Worm (Caenorhabditis elegans) whole organism, mixed stage, embryonic: ENCODE measurements around the gene lelo-4.

Experiments
- M03D4.4 ChIP-seq: sonication (generic microtip); optimal IDR thresholded peaks from 2 replicates; lab custom pipeline; 2017; ENCODE audit warnings: mild to moderate bottlenecking, missing genetic modification characterization, missing compliant biosample characterization
- bed-3 ChIP-seq: fragments of 200-800 bp; sonication (Bioruptor generic); optimal IDR thresholded peaks from 3 replicates; lab custom pipeline; 2018; ENCODE audit warnings: mild to moderate bottlenecking, missing genetic modification characterization, moderate library complexity, missing compliant biosample characterization
- blmp-1 ChIP-seq: fragments of 150-350 bp; optimal IDR thresholded peaks from 2 replicates; lab custom pipeline; 2014; ENCODE audit warnings: missing biosample characterization, missing genetic modification characterization
- ceh-39 ChIP-seq: fragments of 150-350 bp; optimal IDR thresholded peaks from 2 replicates; lab custom pipeline; 2014; ENCODE audit warnings: missing biosample characterization, missing genetic modification characterization
- ceh-43 ChIP-seq: fragments of 200-800 bp; sonication (Bioruptor generic); optimal IDR thresholded peaks from 2 replicates; lab custom pipeline; 2018; ENCODE audit warnings: mild to moderate bottlenecking, missing genetic modification characterization, moderate library complexity, missing compliant biosample characterization
- ceh-83 ChIP-seq: fragments of 200-800 bp; sonication (Bioruptor generic); optimal IDR thresholded peaks from 2 replicates; lab custom pipeline; 2018; ENCODE audit warnings: mild to moderate bottlenecking, missing genetic modification characterization, missing compliant biosample characterization
- ces-1 ChIP-seq: fragments of 150-350 bp; optimal IDR thresholded peaks from 2 replicates; lab custom pipeline; 2014; ENCODE audit warnings: missing biosample characterization, missing genetic modification reagents, missing genetic modification characterization
- cnd-1 ChIP-seq: fragments of 200-800 bp; sonication (Bioruptor generic); optimal IDR thresholded peaks from 2 replicates; lab custom pipeline; 2018; ENCODE audit warnings: mild to moderate bottlenecking, missing genetic modification characterization, missing compliant biosample characterization
- drap-1 ChIP-seq: fragments of 200-800 bp; sonication (Bioruptor generic); optimal IDR thresholded peaks from 3 replicates; lab custom pipeline; 2018; ENCODE audit warnings: mild to moderate bottlenecking, missing genetic modification characterization, missing compliant biosample characterization
- elt-1 ChIP-seq: sonication (generic microtip); optimal IDR thresholded peaks from 2 replicates; lab custom pipeline; 2017; ENCODE audit warnings: missing genetic modification characterization, mild to moderate bottlenecking, missing compliant biosample characterization, antibody characterized with exemption, moderate library complexity, borderline replicate concordance; ENCODE audit not compliant: insufficient read depth
- elt-3 ChIP-seq: fragments of 150-350 bp; optimal IDR thresholded peaks from 2 replicates; lab custom pipeline; 2014; ENCODE audit warnings: missing biosample characterization, missing genetic modification characterization
- flh-1 ChIP-seq: fragments of 200-800 bp; sonication (Bioruptor generic); optimal IDR thresholded peaks from 2 replicates; lab custom pipeline; 2018; ENCODE audit warnings: mild to moderate bottlenecking, missing genetic modification characterization, moderate library complexity, missing compliant biosample characterization
- ham-2 ChIP-seq: fragments of 200-800 bp; sonication (Bioruptor generic); optimal IDR thresholded peaks from 2 replicates; lab custom pipeline; 2018; ENCODE audit warnings: mild to moderate bottlenecking, missing genetic modification characterization, missing compliant biosample characterization
- hlh-1 ChIP-seq: fragments of 150-350 bp; optimal IDR thresholded peaks from 2 replicates; lab custom pipeline; 2014; ENCODE audit warnings: missing biosample characterization, missing genetic modification reagents, missing genetic modification characterization
- lin-13 ChIP-seq: fragments of 150-350 bp; optimal IDR thresholded peaks from 2 replicates; lab custom pipeline; 2014; ENCODE audit warnings: missing biosample characterization, missing genetic modification characterization
- lin-32 ChIP-seq: fragments of 200-800 bp; sonication (Bioruptor generic); optimal IDR thresholded peaks from 2 replicates; lab custom pipeline; 2018; ENCODE audit warnings: mild to moderate bottlenecking, missing genetic modification characterization, missing compliant biosample characterization
- lsy-2 ChIP-seq: fragments of 150-350 bp; optimal IDR thresholded peaks from 2 replicates; lab custom pipeline; 2014; ENCODE audit warnings: missing biosample characterization, missing genetic modification characterization
- mab-5 ChIP-seq: fragments of 150-350 bp; optimal IDR thresholded peaks from 2 replicates; lab custom pipeline; 2014; ENCODE audit warnings: missing biosample characterization, missing genetic modification characterization
- mep-1 ChIP-seq: fragments of 150-350 bp; optimal IDR thresholded peaks from 2 replicates; lab custom pipeline; 2017; ENCODE audit warnings: missing biosample characterization, missing genetic modification reagents, missing genetic modification characterization, inconsistent platforms
- mls-2 ChIP-seq: sonication (generic microtip); optimal IDR thresholded peaks from 2 replicates; lab custom pipeline; 2016; ENCODE audit warnings: mild to moderate bottlenecking, missing genetic modification characterization, moderate library complexity, missing compliant biosample characterization
- nhr-12 ChIP-seq: fragments of 150-350 bp; optimal IDR thresholded peaks from 2 replicates; lab custom pipeline; 2014; ENCODE audit warnings: missing biosample characterization, missing genetic modification characterization
- nhr-2 ChIP-seq: fragments of 150-350 bp; optimal IDR thresholded peaks from 2 replicates; lab custom pipeline; 2014; ENCODE audit warnings: missing biosample characterization, missing genetic modification characterization
- nhr-237 ChIP-seq: fragments of 150-350 bp; optimal IDR thresholded peaks from 2 replicates; lab custom pipeline; 2014; ENCODE audit warnings: missing biosample characterization, missing genetic modification characterization
- nhr-28 ChIP-seq: fragments of 150-350 bp; optimal IDR thresholded peaks from 2 replicates; lab custom pipeline; 2014; ENCODE audit warnings: missing biosample characterization, missing genetic modification characterization
- nhr-76 ChIP-seq: sonication (generic microtip); optimal IDR thresholded peaks from 2 replicates; lab custom pipeline; 2017; ENCODE audit warnings: missing biosample characterization, missing genetic modification characterization
- pha-4 ChIP-seq: fragments of 150-350 bp; optimal IDR thresholded peaks from 2 replicates; lab custom pipeline; 2018; ENCODE audit warnings: missing biosample characterization, missing genetic modification reagents, missing genetic modification characterization
- sem-2 ChIP-seq: fragments of 200-800 bp; sonication (Bioruptor generic); optimal IDR thresholded peaks from 2 replicates; lab custom pipeline; 2018; ENCODE audit warnings: mild to moderate bottlenecking, missing genetic modification characterization, missing compliant biosample characterization
- snpc-4 ChIP-seq: fragments of 150-350 bp; optimal IDR thresholded peaks from 2 replicates; lab custom pipeline; 2014; ENCODE audit warnings: missing biosample characterization, missing genetic modification characterization
- sptf-1 ChIP-seq: sonication (generic microtip); optimal IDR thresholded peaks from 2 replicates; lab custom pipeline; 2017; ENCODE audit warnings: mild to moderate bottlenecking, missing genetic modification characterization, moderate library complexity, missing compliant biosample characterization
- tbx-8 ChIP-seq: fragments of 200-800 bp; sonication (Bioruptor generic); optimal IDR thresholded peaks from 2 replicates; lab custom pipeline; 2018; ENCODE audit warnings: mild to moderate bottlenecking, missing genetic modification characterization, moderate library complexity, missing compliant biosample characterization
- unc-120 ChIP-seq: sonication (generic microtip); optimal IDR thresholded peaks from 2 replicates; lab custom pipeline; 2017; ENCODE audit warnings: missing genetic modification characterization, missing compliant biosample characterization; ENCODE audit not compliant: poor library complexity, severe bottlenecking
- unc-39 ChIP-seq: fragments of 150-350 bp; optimal IDR thresholded peaks from 2 replicates; lab custom pipeline; 2014; ENCODE audit warnings: missing biosample characterization, missing genetic modification characterization
- unc-62 ChIP-seq: fragments of 150-350 bp; optimal IDR thresholded peaks from 2 replicates; lab custom pipeline; 2014; ENCODE audit warnings: missing biosample characterization, missing genetic modification reagents, missing genetic modification characterization
- zip-8 ChIP-seq: fragments of 150-350 bp; optimal IDR thresholded peaks from 2 replicates; lab custom pipeline; 2014; ENCODE audit warnings: missing biosample characterization, missing genetic modification characterization
- ztf-11 ChIP-seq: fragments of 150-350 bp; optimal IDR thresholded peaks from 2 replicates; lab custom pipeline; 2014; ENCODE audit warnings: missing biosample characterization, missing genetic modification characterization

Gene lelo-4

DNA sequence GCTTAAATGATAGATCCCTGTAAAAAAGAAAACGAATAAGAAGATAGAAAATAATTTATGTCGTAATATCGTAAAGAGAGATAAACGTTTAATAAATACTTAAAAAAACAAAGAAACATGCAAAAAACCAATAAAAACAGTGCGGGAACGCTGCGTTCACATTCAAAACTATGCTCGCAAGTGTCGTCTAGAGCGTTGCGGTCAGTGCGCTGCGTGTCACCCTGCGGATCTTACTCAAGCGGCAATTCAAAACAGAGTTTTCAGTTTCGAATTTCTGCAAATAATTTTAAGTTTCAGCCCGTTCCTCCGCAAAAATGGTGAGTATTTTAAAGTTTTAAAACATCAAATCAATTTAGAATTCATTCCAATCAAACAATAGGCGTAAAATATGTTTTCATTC is at the start of gene lelo-4, which contains the start of gene tiar-1:
Gene lelo-4, plus strand, starts transcription at position 118 of the 400 bp plus-strand sequence.
Gene tiar-1, minus strand, starts transcription at position 17 of the 400 bp plus-strand sequence.
- TF ChIP-seq bed-3 (GFP tag; lab: Kevin White, UChicago): no peak
- TF ChIP-seq lin-32 (GFP tag; lab: Kevin White, UChicago): no peak
- TF ChIP-seq elt-3 (tag; lab: Kevin White, UChicago): no peak
- TF ChIP-seq mep-1 (tag; lab: Kevin White, UChicago): peak; percentile 77
- peak; percentile 49 for TF ChIP-seq nhr-237
- no peak for TF ChIP-seq unc-62 (GFP tag; lab: Kevin White, UChicago)
- TF ChIP-seq mab-5 (tag; lab: Kevin White, UChicago): no peak
- no peak for TF ChIP-seq zip-8 (tag; lab: Kevin White, UChicago)
- no peak for TF ChIP-seq snpc-4 (tag; lab: Kevin White, UChicago)
- peak; percentile 46 for TF ChIP-seq hlh-1 (tag; lab: Kevin White, UChicago)
- TF ChIP-seq nhr-76: no peak
- no peak for TF ChIP-seq ceh-43
- TF ChIP-seq ham-2 (GFP tag; lab: Kevin White, UChicago): no peak
- no peak for TF ChIP-seq sem-2
- TF ChIP-seq lsy-2: peak; percentile 74
- TF ChIP-seq unc-120 (tag; lab: Kevin White, UChicago): no peak
- no peak for TF ChIP-seq blmp-1 (tag; lab: Kevin White, UChicago)
- peak; percentile 53 for TF ChIP-seq lin-13 (tag; lab: Kevin White, UChicago)
- no peak for TF ChIP-seq drap-1 (GFP tag; lab: Kevin White, UChicago)
- TF ChIP-seq ceh-39 (tag; lab: Kevin White, UChicago): peak; percentile 47
- TF ChIP-seq tbx-8 (GFP tag; lab: Kevin White, UChicago): no peak
- TF ChIP-seq unc-39 (tag; lab: Kevin White, UChicago): no peak
- peak; percentile 7 for TF ChIP-seq M03D4.4 (tag; lab: Kevin White, UChicago)
- TF ChIP-seq flh-1 (GFP tag; lab: Kevin White, UChicago): no peak
- no peak for TF ChIP-seq nhr-12 (tag; lab: Kevin White, UChicago)
- no peak for TF ChIP-seq elt-1 (tag; lab: Kevin White, UChicago)
- TF ChIP-seq ceh-83 (GFP tag; lab: Kevin White, UChicago): no peak
- no peak for TF ChIP-seq nhr-2 (tag; lab: Kevin White, UChicago)
- no peak for TF ChIP-seq ztf-11 (tag; lab: Kevin White, UChicago)
- TF ChIP-seq pha-4: peak; percentile 45
- TF ChIP-seq cnd-1 (tag; lab: Kevin White, UChicago): no peak
- TF ChIP-seq nhr-28: no peak
- no peak for TF ChIP-seq ces-1 (GFP tag; lab: Kevin White, UChicago)
- TF ChIP-seq mls-2 (tag; lab: Kevin White, UChicago): peak; percentile 57
- TF ChIP-seq sptf-1 (tag; lab: Kevin White, UChicago): peak; percentile 35

DNA sequence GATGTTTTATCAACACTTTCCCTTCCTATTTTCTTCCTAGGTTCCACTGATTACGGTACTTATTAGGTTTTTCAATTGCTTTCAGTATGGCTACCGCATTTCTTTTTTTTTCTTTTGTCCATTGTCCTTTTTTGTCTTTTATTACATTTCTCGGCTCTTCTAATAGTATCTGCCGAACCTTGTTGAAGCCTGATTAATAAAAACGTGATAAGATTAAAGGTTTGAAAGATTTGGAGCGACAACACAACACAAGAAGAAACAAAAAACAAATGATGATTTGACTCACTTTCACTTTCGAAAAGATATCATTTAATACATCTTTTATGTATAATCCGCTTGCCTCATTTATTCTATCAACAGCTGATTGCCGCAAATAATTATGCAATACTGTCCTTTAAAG is 49.7 kb upstream of the lelo-4 start, which contains the start of gene C25H3.15:
Gene C25H3.15, plus strand, starts transcription at position 301 of the 400 bp plus-strand sequence.
- no peak for TF ChIP-seq bed-3 (GFP tag; lab: Kevin White, UChicago)
- no peak for TF ChIP-seq nhr-2 (tag; lab: Kevin White, UChicago)
- TF ChIP-seq drap-1 (GFP tag; lab: Kevin White, UChicago): no peak
- no peak for TF ChIP-seq lin-13 (tag; lab: Kevin White, UChicago)
- TF ChIP-seq lin-32 (GFP tag; lab: Kevin White, UChicago): no peak

ce11 chrII:5665991-5666390 is 48.7 kb upstream of the lelo-4 start, which contains the start of gene C25H3.16:
Gene C25H3.16, plus strand, starts transcription at chrII:5666291.
- no peak for TF ChIP-seq lin-13 (tag; lab: Kevin White, UChicago)
- no peak for TF ChIP-seq nhr-12 (tag; lab: Kevin White, UChicago)
- no peak for TF ChIP-seq mep-1 (tag; lab: Kevin White, UChicago)
- no peak for TF ChIP-seq lsy-2
- no peak for TF ChIP-seq pha-4
- no peak for TF ChIP-seq drap-1 (GFP tag; lab: Kevin White, UChicago)
- TF ChIP-seq hlh-1 (tag; lab: Kevin White, UChicago): no peak
- TF ChIP-seq elt-1 (tag; lab: Kevin White, UChicago): no peak
- no peak for TF ChIP-seq sptf-1 (tag; lab: Kevin White, UChicago)
- no peak for TF ChIP-seq ceh-43
- TF ChIP-seq unc-39 (tag; lab: Kevin White, UChicago): no peak
- no peak for TF ChIP-seq sem-2
- TF ChIP-seq nhr-76: no peak
- TF ChIP-seq ceh-39 (tag; lab: Kevin White, UChicago): no peak
- TF ChIP-seq mab-5 (tag; lab: Kevin White, UChicago): no peak
- TF ChIP-seq flh-1 (GFP tag; lab: Kevin White, UChicago): no peak
